Fruit fly (Drosophila melanogaster) whole organism: Measurements from ENCODE around the gene CG14708.

Experiments
- Dll ChIP-seq: fragments of >200 bp; optimal IDR thresholded peaks from 2 replicates; lab custom pipeline; 2017
- EcR ChIP-seq, 2 experiments: fragments of >200 bp; optimal IDR thresholded peaks; 2 replicates each; lab custom pipeline; 2017; ENCODE audit warnings: missing biosample characterization in 2 of 2, missing genetic modification characterization in 2 of 2, missing genetic modification reagents in 2 of 2
- pan ChIP-seq: fragments of >200 bp; optimal IDR thresholded peaks from 2 replicates; lab custom pipeline; 2017
- psq ChIP-seq: fragments of >200 bp; optimal IDR thresholded peaks from 2 replicates; lab custom pipeline; 2017
- usp ChIP-seq: fragments of >200 bp; optimal IDR thresholded peaks from 2 replicates; lab custom pipeline; 2017; ENCODE audit warnings: missing biosample characterization, missing genetic modification characterization, mixed read lengths

- TF ChIP-seq usp (no peak), psq (no peak), EcR (GFP tag; optimal IDR thresholded peaks at IDR 0.05; lab: Kevin White, UChicago) (no peak), Dll (lab: Kevin White, UChicago) (no peak), pan (no peak)
Observed at dm6 chr3R:11569993-11570392, 16.0 kb downstream of the CG14708 start.
